Fruit fly (Drosophila melanogaster): ENCODE measurements around the gene Serinc.

DNA sequence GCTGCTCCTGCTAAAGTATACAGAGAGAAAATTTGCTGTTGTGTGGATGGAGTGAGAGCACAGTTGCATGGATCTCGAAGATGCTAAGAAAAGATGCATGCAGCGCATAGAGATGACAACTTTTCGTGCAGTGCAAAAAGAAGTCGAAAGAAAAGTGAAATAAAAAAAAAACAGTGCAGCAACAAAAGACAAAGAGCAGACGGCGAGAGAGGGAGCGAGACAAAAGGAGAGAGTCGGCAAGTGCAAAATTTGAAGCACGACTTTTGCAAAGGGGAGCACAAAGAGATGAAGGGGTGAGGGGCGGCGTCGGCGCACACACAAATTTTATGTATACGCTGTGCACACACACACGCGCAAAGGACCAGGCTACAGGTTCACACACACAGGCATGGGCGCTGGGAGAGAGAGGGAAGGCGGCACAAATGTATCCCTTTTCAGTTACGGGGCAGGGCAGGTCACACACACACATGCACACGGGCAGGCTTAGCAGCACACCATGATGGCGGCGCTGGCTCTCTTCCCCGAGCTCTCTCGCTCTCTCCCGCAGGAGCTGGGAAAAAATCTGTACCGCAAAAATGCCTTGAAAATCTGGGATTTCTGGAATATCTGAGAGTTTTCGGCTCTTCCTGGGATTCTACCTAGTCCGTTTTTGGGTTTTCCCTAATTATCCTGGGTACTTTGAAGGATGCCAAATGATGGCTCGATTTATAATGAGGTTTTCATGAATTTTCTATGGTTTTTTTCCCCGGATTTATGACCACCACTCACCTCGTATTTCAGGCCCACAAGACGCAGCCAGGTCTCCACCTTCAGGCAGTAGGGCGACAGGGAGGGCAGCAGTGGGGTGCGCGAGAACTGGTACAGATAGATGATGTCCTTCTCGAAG, 2.0 kb upstream of the Serinc start:
- TF ChIP-seq Hr96 (GFP tag; optimal IDR thresholded peaks at IDR 0.05) (no peak), kay (GFP tag; ENCODE audit: borderline replicate concordance) (no peak), CG14711 (tag; optimal IDR thresholded peaks at IDR 0.05) (no peak), Crg-1 (GFP tag; optimal IDR thresholded peaks at IDR 0.05) (no peak), CG7101 (tag; optimal IDR thresholded peaks at IDR 0.05) (no peak), tj (GFP tag; optimal IDR thresholded peaks at IDR 0.05) (no peak), CG1620 (GFP tag; optimal IDR thresholded peaks at IDR 0.05) (no peak), cic (GFP tag; optimal IDR thresholded peaks at IDR 0.05) (no peak), CG7045 (GFP tag; optimal IDR thresholded peaks at IDR 0.05) (no peak), CG11617 (GFP tag; optimal IDR thresholded peaks at IDR 0.05) (no peak), Mnt (GFP tag; optimal IDR thresholded peaks at IDR 0.05) (no peak), Clk (GFP tag; optimal IDR thresholded peaks at IDR 0.05) (no peak), cnc (optimal IDR thresholded peaks at IDR 0.05) (no peak)
